Fruit fly (Drosophila melanogaster) whole organism, embryonic: Measurements from ENCODE around the gene Seipin.

Experiments used
- Adf1 ChIP-seq: fragments of 200-800 bp; sonication (Bioruptor generic); IDR thresholded peaks from 2 replicates; pipeline ENCODE4 v1.3.6; 2022; ENCODE audit warnings: missing biosample characterization, missing genetic modification characterization
- CG10431 ChIP-seq: fragments of 200-800 bp; sonication (Bioruptor generic); optimal IDR thresholded peaks from 3 replicates; lab custom pipeline; 2018; ENCODE audit warnings: missing biosample characterization, mild to moderate bottlenecking, missing genetic modification characterization
- CG10979 ChIP-seq: fragments of 200-800 bp; sonication (Bioruptor generic); optimal IDR thresholded peaks from 2 replicates; lab custom pipeline; 2018; ENCODE audit warnings: missing biosample characterization, mild to moderate bottlenecking, missing genetic modification characterization, moderate library complexity
- CG11504 ChIP-seq: fragments of 200-800 bp; sonication (Bioruptor generic); optimal IDR thresholded peaks from 3 replicates; lab custom pipeline; 2019; ENCODE audit warnings: missing biosample characterization, mild to moderate bottlenecking, missing genetic modification characterization, moderate library complexity
- CG13894 ChIP-seq: fragments of 200-800 bp; sonication (Bioruptor generic); optimal IDR thresholded peaks from 3 replicates; lab custom pipeline; 2018; ENCODE audit warnings: missing biosample characterization, mild to moderate bottlenecking, missing genetic modification characterization, moderate library complexity
- CG15479 ChIP-seq: fragments of 200-800 bp; sonication (Bioruptor generic); optimal IDR thresholded peaks from 3 replicates; lab custom pipeline; 2019; ENCODE audit warnings: missing biosample characterization, mild to moderate bottlenecking, missing genetic modification characterization, moderate library complexity
- CG16813 ChIP-seq: fragments of 200-800 bp; sonication (Bioruptor generic); IDR thresholded peaks from 3 replicates; pipeline ENCODE4 v1.3.6; 2022; ENCODE audit warnings: missing biosample characterization, missing genetic modification characterization; ENCODE audit not compliant: partially characterized antibody
- CG18599 ChIP-seq: fragments of 200-800 bp; sonication (Bioruptor generic); optimal IDR thresholded peaks from 3 replicates; lab custom pipeline; 2017; ENCODE audit warnings: missing biosample characterization, missing genetic modification characterization, mild to moderate bottlenecking, moderate library complexity, missing genetic modification reagents
- CG30431 ChIP-seq: fragments of 200-800 bp; sonication (Bioruptor generic); optimal IDR thresholded peaks from 2 replicates; lab custom pipeline; 2017; ENCODE audit warnings: missing biosample characterization, missing genetic modification characterization
- CG32772 ChIP-seq: fragments of 200-800 bp; sonication (Bioruptor generic); IDR thresholded peaks from 2 replicates; pipeline ENCODE4 v1.3.6; 2022; ENCODE audit warnings: missing biosample characterization, missing genetic modification characterization
- CG33213 ChIP-seq: fragments of 200-800 bp; sonication (Bioruptor generic); optimal IDR thresholded peaks from 3 replicates; lab custom pipeline; 2016; ENCODE audit warnings: missing biosample characterization, missing genetic modification characterization
- CG3407 ChIP-seq: fragments of 200-800 bp; sonication (Bioruptor generic); optimal IDR thresholded peaks from 2 replicates; lab custom pipeline; 2018; ENCODE audit warnings: missing biosample characterization, mild to moderate bottlenecking, missing genetic modification characterization
- CG5245 ChIP-seq: fragments of 200-800 bp; sonication (Bioruptor generic); optimal IDR thresholded peaks from 3 replicates; lab custom pipeline; 2016; ENCODE audit warnings: missing biosample characterization, missing genetic modification characterization
- CG6272 ChIP-seq: fragments of 200-800 bp; sonication (Bioruptor generic); IDR thresholded peaks from 2 replicates; pipeline ENCODE4 v1.3.6; 2022; ENCODE audit warnings: missing biosample characterization, missing genetic modification characterization
- CG8290 ChIP-seq, 3 experiments: fragments of 200-800 bp; sonication (Bioruptor generic); optimal IDR thresholded peaks; 2 replicates each; lab custom pipeline; 2016 to 2019; ENCODE audit warnings: missing biosample characterization in 3 of 3, missing genetic modification characterization in 3 of 3, mild to moderate bottlenecking in 2 of 3, moderate library complexity in 1 of 3
- CG8359 ChIP-seq: fragments of 200-800 bp; sonication (Bioruptor generic); optimal IDR thresholded peaks from 2 replicates; lab custom pipeline; 2017; ENCODE audit warnings: missing biosample characterization, mild to moderate bottlenecking, missing genetic modification characterization, borderline replicate concordance
- Dll ChIP-seq: fragments of 200-800 bp; sonication (Bioruptor generic); IDR thresholded peaks from 4 replicates; pipeline ENCODE4 v1.3.6; 2022; ENCODE audit warnings: missing biosample characterization, missing genetic modification characterization; ENCODE audit not compliant: partially characterized antibody
- GATAe ChIP-seq: fragments of 200-800 bp; sonication (Bioruptor generic); conservative IDR thresholded peaks from 2 replicates; pipeline ENCODE4 v1.3.6; 2022; ENCODE audit warnings: missing biosample characterization, missing genetic modification characterization
- HLH3B ChIP-seq: fragments of 200-800 bp; sonication (Bioruptor generic); IDR thresholded peaks from 2 replicates; pipeline ENCODE4 v1.3.6; 2022; ENCODE audit warnings: missing biosample characterization, missing genetic modification characterization
- HLH54F ChIP-seq: fragments of 200-800 bp; sonication (Bioruptor generic); optimal IDR thresholded peaks from 3 replicates; lab custom pipeline; 2016; ENCODE audit warnings: missing biosample characterization, missing genetic modification characterization
- Hey ChIP-seq: fragments of 200-800 bp; sonication (Bioruptor generic); optimal IDR thresholded peaks from 3 replicates; lab custom pipeline; 2018; ENCODE audit warnings: missing biosample characterization, mild to moderate bottlenecking, missing genetic modification characterization
- Hmr ChIP-seq: fragments of 200-800 bp; sonication (Bioruptor generic); optimal IDR thresholded peaks from 3 replicates; lab custom pipeline; 2017; ENCODE audit warnings: mild to moderate bottlenecking, missing biosample characterization, missing genetic modification reagents, missing genetic modification characterization
- Hmx ChIP-seq: fragments of 200-800 bp; sonication (Bioruptor generic); optimal IDR thresholded peaks from 2 replicates; lab custom pipeline; 2016; ENCODE audit warnings: missing biosample characterization, missing genetic modification characterization
- Mad ChIP-seq: fragments of 200-800 bp; sonication (Bioruptor generic); optimal IDR thresholded peaks from 2 replicates; lab custom pipeline; 2016; ENCODE audit warnings: missing biosample characterization, missing genetic modification characterization
- Med ChIP-seq: fragments of 200-800 bp; sonication (Bioruptor generic); peaks from one replicate; lab custom pipeline; 2016; ENCODE audit warnings: missing biosample characterization, missing genetic modification characterization, mild to moderate bottlenecking, inconsistent platforms, moderate library complexity
- NC2β ChIP-seq: fragments of 200-800 bp; sonication (Bioruptor generic); optimal IDR thresholded peaks from 2 replicates; lab custom pipeline; 2016; ENCODE audit warnings: missing biosample characterization, missing genetic modification characterization
- Pdp1 ChIP-seq, 2 experiments: fragments of 200-800 bp; sonication (Bioruptor generic); optimal IDR thresholded peaks; 3 replicates each; lab custom pipeline; 2016; ENCODE audit warnings: missing biosample characterization in 2 of 2, missing genetic modification characterization in 2 of 2, mild to moderate bottlenecking in 1 of 2, moderate library complexity in 1 of 2
- Rx ChIP-seq: fragments of 200-800 bp; sonication (Bioruptor generic); IDR thresholded peaks from 2 replicates; pipeline ENCODE4 v1.3.6; 2022; ENCODE audit warnings: missing biosample characterization, missing genetic modification characterization
- Ssrp ChIP-seq: fragments of 200-800 bp; sonication (Bioruptor generic); optimal IDR thresholded peaks from 2 replicates; lab custom pipeline; 2018; ENCODE audit warnings: missing biosample characterization, mild to moderate bottlenecking, missing genetic modification characterization, moderate library complexity
- Xrp1 ChIP-seq: fragments of 200-800 bp; sonication (Bioruptor generic); IDR thresholded peaks from 2 replicates; pipeline ENCODE4 v1.3.6; 2022; ENCODE audit warnings: missing biosample characterization, missing genetic modification characterization
- al ChIP-seq: fragments of 200-800 bp; sonication (Bioruptor generic); IDR thresholded peaks from 2 replicates; pipeline ENCODE4 v1.3.6; 2022; ENCODE audit warnings: missing biosample characterization, missing genetic modification characterization
- aop ChIP-seq: fragments of 200-800 bp; sonication (Bioruptor generic); IDR thresholded peaks from 2 replicates; pipeline ENCODE4 v1.3.6; 2022; ENCODE audit warnings: missing biosample characterization, missing genetic modification characterization
- ap ChIP-seq: fragments of 200-800 bp; sonication (Bioruptor generic); IDR thresholded peaks from 2 replicates; pipeline ENCODE4 v1.3.6; 2022; ENCODE audit warnings: missing biosample characterization, missing genetic modification characterization
- cad ChIP-seq: fragments of >200 bp; optimal IDR thresholded peaks from 2 replicates; lab custom pipeline; 2017; ENCODE audit warnings: missing biosample characterization, missing genetic modification characterization
- caup ChIP-seq: fragments of 200-800 bp; sonication (Bioruptor generic); optimal IDR thresholded peaks from 3 replicates; lab custom pipeline; 2017; ENCODE audit warnings: missing biosample characterization, mild to moderate bottlenecking, missing genetic modification characterization, moderate library complexity; ENCODE audit not compliant: severe bottlenecking
- cg ChIP-seq: fragments of 200-800 bp; sonication (Bioruptor generic); optimal IDR thresholded peaks from 3 replicates; lab custom pipeline; 2019; ENCODE audit warnings: missing biosample characterization, mild to moderate bottlenecking, missing genetic modification characterization, moderate library complexity
- ci ChIP-seq: fragments of 200-800 bp; sonication (Bioruptor generic); IDR thresholded peaks from 3 replicates; pipeline ENCODE4 v1.3.6; 2022; ENCODE audit warnings: missing biosample characterization, missing genetic modification characterization
- disco-r ChIP-seq: fragments of 200-800 bp; sonication (Bioruptor generic); optimal IDR thresholded peaks from 2 replicates; lab custom pipeline; 2016; ENCODE audit warnings: missing biosample characterization, missing genetic modification characterization
- dysf ChIP-seq: fragments of 200-800 bp; sonication (Bioruptor generic); IDR thresholded peaks from 3 replicates; pipeline ENCODE4 v1.3.6; 2022; ENCODE audit warnings: missing biosample characterization, missing genetic modification characterization
- exex ChIP-seq: fragments of 200-800 bp; sonication (Bioruptor generic); optimal IDR thresholded peaks from 4 replicates; lab custom pipeline; 2018; ENCODE audit warnings: missing biosample characterization, mild to moderate bottlenecking, missing genetic modification characterization, moderate library complexity
- grn ChIP-seq: fragments of 200-800 bp; sonication (Bioruptor generic); optimal IDR thresholded peaks from 3 replicates; lab custom pipeline; 2017; ENCODE audit warnings: missing biosample characterization, missing genetic modification characterization
- gsb-n ChIP-seq: fragments of 200-800 bp; sonication (Bioruptor generic); optimal IDR thresholded peaks from 3 replicates; lab custom pipeline; 2018; ENCODE audit warnings: missing biosample characterization, mild to moderate bottlenecking, missing genetic modification characterization
- hth ChIP-seq: fragments of >200 bp; optimal IDR thresholded peaks from 2 replicates; lab custom pipeline; 2017; ENCODE audit warnings: inconsistent platforms
- inv ChIP-seq: fragments of 200-800 bp; sonication (Bioruptor generic); IDR thresholded peaks from 2 replicates; pipeline ENCODE4 v1.3.6; 2022; ENCODE audit warnings: missing biosample characterization, missing genetic modification characterization; ENCODE audit not compliant: partially characterized antibody
- maf-S ChIP-seq: fragments of 200-800 bp; sonication (Bioruptor generic); optimal IDR thresholded peaks from 2 replicates; lab custom pipeline; 2016; ENCODE audit warnings: missing biosample characterization, missing genetic modification characterization
- mirr ChIP-seq: fragments of 200-800 bp; sonication (Bioruptor generic); optimal IDR thresholded peaks from 3 replicates; lab custom pipeline; 2018; ENCODE audit warnings: missing biosample characterization, mild to moderate bottlenecking, missing genetic modification characterization
- salm ChIP-seq: fragments of 200-800 bp; sonication (Bioruptor generic); optimal IDR thresholded peaks from 2 replicates; lab custom pipeline; 2018; ENCODE audit warnings: missing biosample characterization, mild to moderate bottlenecking, missing genetic modification characterization
- sim ChIP-seq: fragments of 200-800 bp; sonication (Bioruptor generic); IDR thresholded peaks from 2 replicates; pipeline ENCODE4 v1.3.6; 2022; ENCODE audit warnings: missing biosample characterization, missing genetic modification characterization
- sqz ChIP-seq: fragments of 200-800 bp; sonication (Bioruptor generic); optimal IDR thresholded peaks from 3 replicates; lab custom pipeline; 2018; ENCODE audit warnings: missing biosample characterization, mild to moderate bottlenecking, missing genetic modification characterization

Seipin gene

dm6 chrX:2589446-2590038 is 30.1 kb upstream of the Seipin start (continued):
- TF ChIP-seq Hmr, result peak; percentile 96
- no peak for TF ChIP-seq cad (GFP tag; lab: Kevin White, UChicago)
- peak; percentile 81 for TF ChIP-seq Hmx (GFP tag; lab: Kevin White, UChicago)
- TF ChIP-seq Rx (GFP tag; lab: Robert Waterston, UW), result peak; percentile 94
- peak; percentile 97 for TF ChIP-seq CG18599 (GFP tag; lab: Kevin White, UChicago)
- peak; percentile 92 for TF ChIP-seq CG32772 (GFP tag; lab: Robert Waterston, UW)
- TF ChIP-seq CG30431 (GFP tag; lab: Kevin White, UChicago), result peak; percentile 90
- TF ChIP-seq HLH54F (GFP tag; lab: Kevin White, UChicago), result peak; percentile 97
- peak; percentile 89 for TF ChIP-seq CG11504 (tag; lab: Kevin White, UChicago)
- TF ChIP-seq sim (GFP tag; lab: Robert Waterston, UW), result peak; percentile 84
- TF ChIP-seq CG5245 (GFP tag; lab: Kevin White, UChicago), result peak; percentile 86
- peak; percentile 73 for TF ChIP-seq salm (tag; lab: Kevin White, UChicago)
- peak; percentile 96 for TF ChIP-seq dysf (GFP tag; lab: Robert Waterston, UW)
- TF ChIP-seq caup (GFP tag; lab: Kevin White, UChicago), result peak; percentile 93
- TF ChIP-seq Dll (GFP tag; lab: Robert Waterston, UW), result no peak
- TF ChIP-seq disco-r (GFP tag; lab: Kevin White, UChicago), result peak; percentile 79
- no peak for TF ChIP-seq CG10431 (GFP tag; lab: Kevin White, UChicago)
- TF ChIP-seq Mad (GFP tag; lab: Kevin White, UChicago), result peak; percentile 90
- no peak for TF ChIP-seq CG8359 (GFP tag; lab: Kevin White, UChicago)
- peak; percentile 28 for TF ChIP-seq sqz (GFP tag; lab: Kevin White, UChicago)
- peak; percentile 29 for TF ChIP-seq CG8290 (GFP tag; optimal IDR thresholded peaks at IDR 0.05; lab: Kevin White, UChicago)
- TF ChIP-seq CG8290 (tag; optimal IDR thresholded peaks at IDR 0.05; lab: Kevin White, UChicago), result peak in 1 of 2 experiments; percentile 99
- TF ChIP-seq ap (GFP tag; lab: Robert Waterston, UW), result peak; percentile 75
- TF ChIP-seq inv (GFP tag; lab: Robert Waterston, UW), result no peak
- peak; percentile 68 for TF ChIP-seq CG10979 (tag; lab: Kevin White, UChicago)
- peak; percentile 91 for TF ChIP-seq maf-S
- peak; percentile 81 for TF ChIP-seq CG33213 (GFP tag; lab: Kevin White, UChicago)
- TF ChIP-seq al (GFP tag; lab: Robert Waterston, UW), result peak; percentile 94
- peak; percentile 91 for TF ChIP-seq CG6272 (GFP tag; lab: Robert Waterston, UW)
- TF ChIP-seq CG13894, result peak; percentile 89
- peak; percentile 77 for TF ChIP-seq gsb-n (tag; lab: Kevin White, UChicago)
- TF ChIP-seq Xrp1 (GFP tag; lab: Robert Waterston, UW), result peak; percentile 90
- TF ChIP-seq Ssrp, result peak; percentile 84
- TF ChIP-seq HLH3B (GFP tag; lab: Robert Waterston, UW), result peak; percentile 87
- no peak for TF ChIP-seq hth (lab: Kevin White, UChicago)
- TF ChIP-seq, all 482 proteins: peak for 408

- peak; percentile 37 for TF ChIP-seq exex (tag; lab: Kevin White, UChicago)
- peak; percentile 79 for TF ChIP-seq Med (GFP tag; lab: Kevin White, UChicago)
- no peak for TF ChIP-seq NC2β (GFP tag; lab: Kevin White, UChicago)
- no peak for TF ChIP-seq Xrp1 (GFP tag; lab: Robert Waterston, UW)
- peak in 1 of 2 experiments; percentile 40 for TF ChIP-seq Pdp1 (GFP tag; optimal IDR thresholded peaks at IDR 0.05; lab: Kevin White, UChicago)
- peak; percentile 4 for TF ChIP-seq cg (GFP tag; lab: Kevin White, UChicago)
- TF ChIP-seq CG3407 (GFP tag; lab: Kevin White, UChicago), result no peak
- TF ChIP-seq CG15479 (GFP tag; lab: Kevin White, UChicago), result peak; percentile 74
- peak; percentile 54 for TF ChIP-seq grn (GFP tag; lab: Kevin White, UChicago)
- TF ChIP-seq GATAe (GFP tag; lab: Robert Waterston, UW), result peak; percentile 50; the same call in 1 of the 2 replicates
- TF ChIP-seq mirr (GFP tag; lab: Kevin White, UChicago), result peak; percentile 39
- peak; percentile 52; the same call in 1 of the 2 replicates for TF ChIP-seq Adf1 (GFP tag; lab: Robert Waterston, UW)
- no peak for TF ChIP-seq Dll (GFP tag; lab: Robert Waterston, UW)
- no peak for TF ChIP-seq CG16813
- TF ChIP-seq Hey (tag; lab: Kevin White, UChicago), result peak; percentile 85
- 0 out of 3 replicates have a peak, but pooled peaks have one; percentile 24 for TF ChIP-seq ci (GFP tag; lab: Robert Waterston, UW)
- no peak for TF ChIP-seq aop
Measured at dm6 chrX:2590607-2591006, 29.0 kb upstream of the Seipin start.
